Worm (Caenorhabditis elegans) whole organism, early embryonic: ENCODE measurements around the gene ZK688.5.

Source experiments
- F13C5.2 ChIP-seq: sonication (generic microtip); optimal IDR thresholded peaks from 2 replicates; lab custom pipeline; 2017; ENCODE audit warnings: mild to moderate bottlenecking, missing genetic modification characterization, inconsistent platforms, missing compliant biosample characterization
- ama-1 ChIP-seq: fragments of 150-350 bp; optimal IDR thresholded peaks from 2 replicates; lab custom pipeline; 2014
- ceh-13 ChIP-seq: fragments of 200-800 bp; sonication (Bioruptor generic); optimal IDR thresholded peaks from 2 replicates; lab custom pipeline; 2018; ENCODE audit warnings: mild to moderate bottlenecking, missing genetic modification characterization, missing compliant biosample characterization
- ceh-36 ChIP-seq: sonication (generic microtip); optimal IDR thresholded peaks from 2 replicates; lab custom pipeline; 2016; ENCODE audit warnings: missing genetic modification characterization, inconsistent platforms, missing compliant biosample characterization
- ets-7 ChIP-seq: sonication (generic microtip); optimal IDR thresholded peaks from 2 replicates; lab custom pipeline; 2016; ENCODE audit warnings: missing genotype, missing genetic modification characterization, missing compliant biosample characterization
- hnd-1 ChIP-seq: sonication (generic microtip); optimal IDR thresholded peaks from 2 replicates; lab custom pipeline; 2016; ENCODE audit warnings: missing genetic modification characterization, missing compliant biosample characterization
- pes-1 ChIP-seq: fragments of 200-800 bp; sonication (Bioruptor generic); IDR thresholded peaks from 2 replicates; pipeline ENCODE4 v1.3.6; 2022; ENCODE audit warnings: missing genetic modification reagents, missing genetic modification characterization, missing compliant biosample characterization
- sea-1 ChIP-seq: fragments of 200-800 bp; sonication (Bioruptor generic); conservative IDR thresholded peaks from 2 replicates; pipeline ENCODE4 v1.3.6; 2022; ENCODE audit warnings: missing genetic modification characterization, missing compliant biosample characterization
- tbx-37 ChIP-seq: fragments of 200-800 bp; sonication (Bioruptor generic); conservative IDR thresholded peaks from 2 replicates; pipeline ENCODE4 v1.3.6; 2022; ENCODE audit warnings: missing genetic modification reagents, missing genetic modification characterization, missing compliant biosample characterization
- tra-4 ChIP-seq: sonication (generic microtip); optimal IDR thresholded peaks from 2 replicates; lab custom pipeline; 2017; ENCODE audit warnings: missing genetic modification characterization, missing compliant biosample characterization

- TF ChIP-seq pes-1 = no peak
- TF ChIP-seq F13C5.2 (tag; lab: Kevin White, UChicago) = no peak
- TF ChIP-seq tbx-37 (GFP tag; lab: Robert Waterston, UW) = no peak
- no peak for TF ChIP-seq tra-4 (tag; lab: Kevin White, UChicago)
- no peak for TF ChIP-seq sea-1 (GFP tag; lab: Robert Waterston, UW)
- no peak for TF ChIP-seq ama-1 (lab: Kevin White, UChicago)
- no peak for TF ChIP-seq ceh-13 (GFP tag; lab: Kevin White, UChicago)
- TF ChIP-seq hnd-1 (tag; lab: Kevin White, UChicago) = no peak
- no peak for TF ChIP-seq ceh-36 (tag; lab: Kevin White, UChicago)
- no peak for TF ChIP-seq ets-7
Measured at ce11 chrIII:7922207-7922606, 30.8 kb upstream of the ZK688.5 start, which contains the start of gene C29E4.17.
